Worm (Caenorhabditis elegans): ENCODE data around the gene clec-168.

The clec-168 gene

DNA sequence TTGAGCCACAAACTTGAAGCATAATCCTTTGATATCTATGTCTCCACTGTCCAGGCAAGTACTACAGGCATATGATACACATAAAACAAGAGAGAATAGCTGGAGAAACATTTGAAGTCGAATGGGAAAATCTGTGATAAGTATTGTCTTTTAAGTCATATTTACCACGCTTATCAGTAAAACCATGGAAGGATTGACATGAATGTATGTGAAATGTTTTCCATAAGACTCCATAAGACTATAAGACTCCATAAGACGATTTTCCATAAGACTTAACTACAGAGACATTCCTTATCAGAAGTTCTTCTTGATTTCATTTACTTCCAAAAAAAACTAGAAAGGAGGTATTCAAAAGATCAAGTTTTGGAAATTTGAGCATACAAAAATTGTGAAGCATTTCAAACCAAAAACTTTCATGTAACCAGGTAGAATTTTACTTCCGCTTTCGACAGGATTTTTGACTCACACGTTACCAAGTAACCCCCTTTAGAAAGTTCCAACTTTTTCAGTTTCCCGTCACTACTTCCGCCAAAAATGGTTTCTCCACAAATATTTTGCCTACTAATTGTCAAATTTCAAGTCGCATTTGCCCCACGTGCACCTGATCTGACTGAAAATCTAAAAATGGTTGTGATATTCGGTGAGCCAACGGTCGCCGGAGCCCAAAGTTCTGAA lies 9.9 kb upstream of the clec-168 start, which contains the start of the genes clec-165 and F38A1.11:
Gene clec-165 (minus strand): TSS at position 125 of the 675 bp plus-strand sequence.
Gene F38A1.11 (plus strand): TSS at position 625 of the 675 bp plus-strand sequence.
- TF ChIP-seq nhr-80 (tag; optimal IDR thresholded peaks at IDR 0.05): peak; percentile 25
- no peak for TF ChIP-seq dpff-1 (tag; optimal IDR thresholded peaks at IDR 0.05)

DNA sequence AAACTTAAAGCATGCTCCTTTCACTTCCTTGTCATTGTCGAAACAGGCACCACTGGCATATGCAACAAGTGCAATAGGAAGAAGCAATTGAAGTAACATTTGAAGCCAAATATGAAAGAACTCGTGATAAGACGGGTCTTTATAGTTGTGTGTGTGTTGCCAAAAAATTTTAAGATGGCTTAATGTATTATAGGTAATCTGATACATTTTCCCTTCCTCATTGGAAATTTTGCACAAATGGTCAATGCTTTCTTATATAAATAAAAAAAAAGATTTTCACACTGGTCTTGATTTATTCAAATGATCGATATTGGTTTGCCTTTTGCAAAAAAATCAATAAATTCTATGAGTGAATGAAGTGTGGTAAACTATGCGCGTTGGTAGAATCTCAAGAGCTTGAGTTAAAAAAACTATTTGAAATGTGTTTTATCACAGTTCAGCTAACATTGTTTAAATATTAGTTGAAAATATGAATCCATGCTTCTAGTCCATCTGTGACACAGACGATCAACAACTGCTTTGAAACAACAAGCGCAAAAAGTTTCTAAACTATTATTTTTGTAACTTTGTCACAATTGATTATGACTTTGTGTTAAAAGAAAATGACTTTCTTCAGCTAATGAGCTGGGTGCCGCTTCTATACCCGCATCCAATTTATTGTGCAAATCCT lies 5.4 kb upstream of the clec-168 start, which contains the start of the genes clec-166 and F38A1.6:
Gene clec-166 (minus strand): TSS at position 101 of the 670 bp plus-strand sequence.
Gene F38A1.6 (plus strand): TSS at position 620 of the 670 bp plus-strand sequence.
- TF ChIP-seq nhr-27 (tag; optimal IDR thresholded peaks at IDR 0.05) (no peak), cebp-2 (GFP tag; IDR thresholded peaks at IDR 0.05) (no peak), lin-54 (GFP tag; optimal IDR thresholded peaks at IDR 0.05) (no peak), lin-26 (GFP tag; IDR thresholded peaks at IDR 0.05) (no peak), ccch-3 (GFP tag; optimal IDR thresholded peaks at IDR 0.05) (no peak), zim-3 (tag; optimal IDR thresholded peaks at IDR 0.05) (no peak), nfyb-1 (GFP tag; IDR thresholded peaks at IDR 0.05) (no peak), lir-1 (GFP tag; conservative IDR thresholded peaks at IDR 0.05) (no peak), madf-3 (GFP tag; IDR thresholded peaks at IDR 0.05) (no peak), Y53G8AR.9 (GFP tag; conservative IDR thresholded peaks at IDR 0.05) (no peak), ztf-22 (GFP tag; optimal IDR thresholded peaks at IDR 0.05) (no peak)

DNA sequence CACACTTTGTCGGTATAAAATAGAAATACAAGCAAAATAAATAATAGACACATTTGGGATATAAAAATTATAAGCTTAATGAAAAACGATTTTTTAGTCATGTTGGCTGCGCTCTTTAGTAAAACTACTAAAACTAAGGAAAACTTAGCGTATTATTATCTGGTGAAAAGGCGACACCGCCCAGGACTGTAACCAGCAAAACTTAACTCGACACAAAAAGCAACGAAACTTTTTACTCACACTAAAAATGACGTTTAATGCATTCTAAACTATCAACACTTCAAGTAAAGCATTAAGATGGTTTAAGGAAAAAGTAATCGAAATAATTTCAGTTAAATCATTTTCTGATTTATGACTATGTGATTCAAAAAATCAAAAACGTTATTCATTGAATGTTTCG lies 1.1 kb upstream of the clec-168 start, which contains the start of gene clec-167:
Gene clec-167 (minus strand): TSS at position 101 of the 400 bp plus-strand sequence.
- no peak for TF ChIP-seq zim-3 (tag; optimal IDR thresholded peaks at IDR 0.05)
- TF ChIP-seq nfya-1 (tag; optimal IDR thresholded peaks at IDR 0.05; ENCODE audit: borderline replicate concordance, insufficient read depth): no peak
- no peak for TF ChIP-seq ceh-40 (GFP tag; IDR thresholded peaks at IDR 0.05)
- TF ChIP-seq let-607 (tag; optimal IDR thresholded peaks at IDR 0.05): no peak
- TF ChIP-seq rec-8 (tag; optimal IDR thresholded peaks at IDR 0.05): no peak
- TF ChIP-seq snpc-4 (GFP tag; optimal IDR thresholded peaks at IDR 0.05): no peak
- no peak for TF ChIP-seq snpc-4 (tag; optimal IDR thresholded peaks at IDR 0.05)
- TF ChIP-seq F33H1.4 (GFP tag; IDR thresholded peaks at IDR 0.05): no peak
- no peak for TF ChIP-seq ztf-6 (GFP tag; IDR thresholded peaks at IDR 0.05)
- TF ChIP-seq nfya-2 (GFP tag; IDR thresholded peaks at IDR 0.05): no peak
- TF ChIP-seq Y95B8A.8 (GFP tag; IDR thresholded peaks at IDR 0.05): no peak
- TF ChIP-seq F49E8.2 (tag; optimal IDR thresholded peaks at IDR 0.05; ENCODE audit: insufficient read depth): no peak

DNA sequence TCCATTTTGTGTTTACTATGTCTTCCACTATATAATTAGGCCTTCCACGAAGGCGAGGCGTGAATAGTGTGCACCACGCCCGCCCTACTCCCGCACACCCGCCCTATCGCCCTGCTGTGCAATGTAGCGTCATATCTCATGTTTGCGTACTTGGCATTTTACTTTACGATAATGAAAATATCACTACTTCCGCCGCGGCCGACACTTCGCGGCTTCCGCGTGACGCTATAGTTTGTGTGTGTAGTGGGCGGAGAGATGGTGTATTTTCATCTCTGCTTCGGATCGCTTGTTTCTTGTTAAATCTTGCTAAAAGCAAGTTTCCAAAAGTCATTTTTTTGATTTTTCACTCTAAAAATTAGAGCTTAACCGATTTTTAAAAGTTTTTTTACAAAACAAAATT lies 3.7 kb downstream of the clec-168 start:
- TF ChIP-seq F33H1.4 (GFP tag; IDR thresholded peaks at IDR 0.05) (peak; percentile 43), ztf-26 (tag; optimal IDR thresholded peaks at IDR 0.05) (no peak), ztf-18 (tag; optimal IDR thresholded peaks at IDR 0.05) (no peak), repo-1 (tag; optimal IDR thresholded peaks at IDR 0.05) (peak; percentile 19), hmg-1.2 (GFP tag; IDR thresholded peaks at IDR 0.05) (peak; percentile 72; the same call in 1 of the 2 replicates), hlh-12 (tag; optimal IDR thresholded peaks at IDR 0.05) (no peak), ztf-25 (GFP tag; IDR thresholded peaks at IDR 0.05) (no peak), madf-6 (GFP tag; IDR thresholded peaks at IDR 0.05) (peak; percentile 78), snpc-3.4 (tag; optimal IDR thresholded peaks at IDR 0.05) (peak; percentile 91), pbrm-1 (GFP tag; IDR thresholded peaks at IDR 0.05) (peak; percentile 71; the same call in 1 of the 2 replicates), lin-54 (GFP tag; optimal IDR thresholded peaks at IDR 0.05) (peak; percentile 25), dox-1 (GFP tag; IDR thresholded peaks at IDR 0.05) (peak; percentile 41; the same call in 1 of the 2 replicates), mcd-1 (GFP tag; IDR thresholded peaks at IDR 0.05) (peak; percentile 42; the same call in 1 of the 2 replicates), snpc-4 (GFP tag; optimal IDR thresholded peaks at IDR 0.05) (no peak), snpc-4 (tag; optimal IDR thresholded peaks at IDR 0.05) (peak; percentile 83 to 96 (median 92)), nhr-80 (tag; optimal IDR thresholded peaks at IDR 0.05) (no peak), attf-6 (GFP tag; IDR thresholded peaks at IDR 0.05) (peak; percentile 11; the same call in 1 of the 2 replicates), D2030.7 (GFP tag; IDR thresholded peaks at IDR 0.05) (peak; percentile 33; the same call in 1 of the 2 replicates), snpc-1.1 (tag; optimal IDR thresholded peaks at IDR 0.05; ENCODE audit: insufficient read depth) (peak; percentile 91), F49E8.2 (tag; optimal IDR thresholded peaks at IDR 0.05; ENCODE audit: insufficient read depth) (no peak), him-1 (tag; optimal IDR thresholded peaks at IDR 0.05) (peak; percentile 6), tbp1 (GFP tag; optimal IDR thresholded peaks at IDR 0.05) (peak; percentile 45)

Data from whole organism, young adult.